Fruit fly (Drosophila melanogaster): ENCODE data around the gene Pdp1.

Pdp1 gene

DNA sequence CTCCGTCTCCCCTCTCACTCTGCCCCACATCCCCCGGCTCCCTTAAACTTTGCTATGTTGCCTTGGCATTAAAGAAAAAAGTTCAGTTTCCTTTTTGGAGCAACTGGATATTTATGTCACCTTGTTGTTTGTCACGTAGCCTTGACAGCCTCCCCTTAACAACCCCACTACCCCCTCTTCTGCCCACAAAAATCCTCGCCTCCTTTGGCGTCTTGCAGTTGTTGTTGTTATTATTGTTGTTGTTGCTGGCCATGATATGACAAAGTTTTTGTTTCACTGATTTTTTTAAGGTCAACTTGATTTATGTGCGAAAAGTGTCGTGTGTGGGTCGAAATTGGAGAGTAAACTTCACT lies 3.2 kb upstream of the Pdp1 start (continued):
- TF ChIP-seq nau (GFP tag; optimal IDR thresholded peaks at IDR 0.05), result no peak

DNA sequence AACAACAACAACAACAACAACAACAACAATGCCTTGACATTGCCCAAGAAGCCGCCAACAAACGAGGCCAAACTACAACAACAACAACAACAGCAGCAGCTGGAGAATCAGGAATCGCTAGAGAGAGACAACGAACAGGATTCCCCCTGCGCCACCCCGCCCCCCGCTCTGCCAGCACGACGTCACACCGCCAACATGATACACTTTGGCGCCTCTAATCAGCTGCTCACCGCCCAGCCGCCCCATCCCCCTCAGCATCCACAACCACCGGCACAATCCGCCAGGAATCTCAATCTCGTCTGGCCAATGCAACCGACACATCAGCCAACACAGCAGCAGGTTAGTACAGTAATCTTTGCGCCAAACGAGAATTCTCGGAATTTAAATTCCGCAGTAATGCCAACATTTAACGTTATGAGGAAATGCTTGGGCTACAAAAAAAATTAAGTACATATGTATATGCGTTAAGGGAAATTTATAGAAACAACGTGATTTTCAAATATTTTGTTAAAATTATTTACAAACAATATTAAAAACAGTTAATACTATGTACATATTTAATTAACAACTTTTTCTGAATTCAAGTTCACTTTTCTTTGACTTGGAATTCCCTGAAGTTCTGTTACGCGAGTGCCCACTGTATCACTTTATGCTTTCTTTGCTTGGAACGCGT lies 2.7 kb upstream of the Pdp1 start:
- TF ChIP-seq Sin3A (optimal IDR thresholded peaks at IDR 0.05) (no peak), Awh (GFP tag; IDR thresholded peaks at IDR 0.05) (peak; percentile 52; the same call in 1 of the 2 replicates), ewg (GFP tag; optimal IDR thresholded peaks at IDR 0.05) (peak; percentile 29), CG2199 (GFP tag; IDR thresholded peaks at IDR 0.05) (no peak), CG4617 (GFP tag; optimal IDR thresholded peaks at IDR 0.05; ENCODE audit: borderline replicate concordance) (no peak), CG14710 (tag; optimal IDR thresholded peaks at IDR 0.05) (peak; percentile 22), Ets97D (GFP tag; optimal IDR thresholded peaks at IDR 0.05) (no peak), CG6654 (GFP tag; optimal IDR thresholded peaks at IDR 0.05) (no peak), CG9727 (GFP tag; optimal IDR thresholded peaks at IDR 0.05) (peak; percentile 45), crc (GFP tag; optimal IDR thresholded peaks at IDR 0.05) (no peak), CG11560 (tag; IDR thresholded peaks at IDR 0.05) (no peak), Atf-2 (GFP tag; optimal IDR thresholded peaks at IDR 0.05) (no peak), yki (optimal IDR thresholded peaks at IDR 0.05) (no peak), run (tag; optimal IDR thresholded peaks at IDR 0.05) (peak; percentile 3), CG2875 (GFP tag; optimal IDR thresholded peaks at IDR 0.05) (peak; percentile 43), Neu2 (GFP tag; optimal IDR thresholded peaks at IDR 0.05; ENCODE audit: borderline replicate concordance) (no peak), CG9215 (GFP tag; IDR thresholded peaks at IDR 0.05) (0 out of 2 replicates have a peak, but pooled peaks have one; percentile 29), CG13775 (GFP tag; optimal IDR thresholded peaks at IDR 0.05) (peak; percentile 28), Blimp-1 (GFP tag; optimal IDR thresholded peaks at IDR 0.05) (peak; percentile 44), sc (optimal IDR thresholded peaks at IDR 0.05) (no peak), sc (GFP tag; optimal IDR thresholded peaks at IDR 0.05) (peak; percentile 31), CG4424 (GFP tag; optimal IDR thresholded peaks at IDR 0.05) (peak; percentile 7), CG9609 (GFP tag; optimal IDR thresholded peaks at IDR 0.05) (no peak), vfl (GFP tag; optimal IDR thresholded peaks at IDR 0.05) (no peak), Lhr (GFP tag; optimal IDR thresholded peaks at IDR 0.05) (no peak), CG8281 (tag; optimal IDR thresholded peaks at IDR 0.05) (no peak), CG13894 (tag; optimal IDR thresholded peaks at IDR 0.05) (no peak), pfk (GFP tag; optimal IDR thresholded peaks at IDR 0.05) (no peak), fu2 (GFP tag; optimal IDR thresholded peaks at IDR 0.05) (no peak), CG15073 (GFP tag; optimal IDR thresholded peaks at IDR 0.05) (no peak), gsb-n (tag; optimal IDR thresholded peaks at IDR 0.05) (peak; percentile 31), bcd (GFP tag; optimal IDR thresholded peaks at IDR 0.05) (peak; percentile 37), CG14965 (GFP tag; optimal IDR thresholded peaks at IDR 0.05; ENCODE audit: borderline replicate concordance) (no peak), CG4328 (GFP tag; optimal IDR thresholded peaks at IDR 0.05) (no peak), CG18619 (GFP tag; optimal IDR thresholded peaks at IDR 0.05) (peak; percentile 17), z (GFP tag; IDR thresholded peaks at IDR 0.05) (no peak), CG17385 (GFP tag; optimal IDR thresholded peaks at IDR 0.05) (peak; percentile 63), eve (GFP tag; optimal IDR thresholded peaks at IDR 0.05) (peak in 1 of 2 experiments; percentile 74), Trl (optimal IDR thresholded peaks at IDR 0.05) (no peak), Trl (GFP tag; optimal IDR thresholded peaks at IDR 0.05) (no peak), rib (GFP tag; IDR thresholded peaks at IDR 0.05) (no peak), Dip3 (GFP tag; optimal IDR thresholded peaks at IDR 0.05) (no peak), CoRest (tag; optimal IDR thresholded peaks at IDR 0.05) (peak; percentile 57), sim (GFP tag; IDR thresholded peaks at IDR 0.05) (no peak), B-H1 (GFP tag; IDR thresholded peaks at IDR 0.05) (no peak), otp (GFP tag; IDR thresholded peaks at IDR 0.05) (no peak), GATAe (GFP tag; conservative IDR thresholded peaks at IDR 0.05) (no peak), CG3726 (GFP tag; IDR thresholded peaks at IDR 0.05) (no peak), ap (GFP tag; IDR thresholded peaks at IDR 0.05) (no peak)
